Fruit fly (Drosophila melanogaster): ENCODE results near the gene CG43076.

DNA sequence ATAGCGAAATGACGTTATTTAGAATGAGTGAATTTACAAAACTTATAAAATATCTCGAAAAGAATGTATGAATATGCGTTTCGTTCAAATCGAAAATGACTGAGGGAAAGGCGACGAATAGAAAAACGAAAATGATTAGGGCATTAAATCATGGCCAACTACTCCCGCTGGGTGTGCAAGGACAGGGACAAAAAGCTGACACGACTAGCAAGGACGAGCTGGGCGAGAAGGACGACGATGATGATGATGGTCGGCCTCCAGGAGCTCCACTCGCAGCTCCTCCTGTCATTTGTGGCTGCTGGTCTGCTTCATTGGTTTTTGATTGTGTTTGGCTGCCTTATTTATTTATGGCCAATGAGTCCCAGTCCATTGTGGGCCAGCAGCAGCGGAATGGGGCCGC, at the start of gene CG43076:
- TF ChIP-seq h (optimal IDR thresholded peaks at IDR 0.05) (no peak), insv (optimal IDR thresholded peaks at IDR 0.05) (no peak), psq (optimal IDR thresholded peaks at IDR 0.05) (no peak)

Measured in Kc167 (cell line).